Worm (Caenorhabditis elegans) whole organism, L1 larva: ENCODE results near the gene F15B10.3.
A peak's percentile ranks its signal among the peaks of the same experiment; 100 is the strongest.

Experiments used
- blmp-1 ChIP-seq: fragments of 150-350 bp; optimal IDR thresholded peaks from 2 replicates; lab custom pipeline; 2014; ENCODE audit warnings: missing biosample characterization, missing genetic modification characterization
- ceh-63 ChIP-seq: fragments of 200-800 bp; sonication (Bioruptor generic); optimal IDR thresholded peaks from 2 replicates; lab custom pipeline; 2018; ENCODE audit warnings: mild to moderate bottlenecking, missing genetic modification characterization, missing compliant biosample characterization
- ceh-82 ChIP-seq, 3 experiments: fragments of 150-350 bp in 1 of 3; sonication (generic microtip) in 2 of 3; optimal IDR thresholded peaks; 2 replicates each; lab custom pipeline; 2014 to 2017; ENCODE audit warnings: missing biosample characterization in 3 of 3, missing genetic modification characterization in 3 of 3
- dsc-1 ChIP-seq: sonication (generic microtip); optimal IDR thresholded peaks from 2 replicates; lab custom pipeline; 2016; ENCODE audit warnings: mild to moderate bottlenecking, missing genetic modification characterization, missing compliant biosample characterization
- efl-1 ChIP-seq, 4 experiments: fragments of 150-350 bp; optimal IDR thresholded peaks in 3 of 4; peaks in 1 of 4; 1 replicate in 1 of 4; 2 replicates in 3 of 4; lab custom pipeline; 2014; ENCODE audit warnings: missing biosample characterization in 2 of 4, missing genetic modification characterization in 2 of 4, missing genetic modification reagents in 2 of 4
- egl-13 ChIP-seq: sonication (generic microtip); optimal IDR thresholded peaks from 2 replicates; lab custom pipeline; 2016; ENCODE audit warnings: missing genotype, missing genetic modification reagents, missing genetic modification characterization, missing compliant biosample characterization
- egl-27 ChIP-seq, 2 experiments: fragments of 150-350 bp in 1 of 2; sonication (generic microtip); optimal IDR thresholded peaks; 3 replicates each; lab custom pipeline; 2017 to 2018; ENCODE audit warnings: missing biosample characterization in 2 of 2, missing genetic modification characterization in 2 of 2, missing genetic modification reagents in 2 of 2
- fkh-8 ChIP-seq: sonication (generic microtip); optimal IDR thresholded peaks from 2 replicates; lab custom pipeline; 2016; ENCODE audit warnings: mild to moderate bottlenecking, missing genetic modification characterization, missing compliant biosample characterization
- fos-1 ChIP-seq: fragments of 150-350 bp; optimal IDR thresholded peaks from 2 replicates; lab custom pipeline; 2014; ENCODE audit warnings: missing biosample characterization, missing genetic modification characterization
- hlh-17 ChIP-seq: fragments of 200-800 bp; sonication (Bioruptor generic); optimal IDR thresholded peaks from 2 replicates; lab custom pipeline; 2018; ENCODE audit warnings: missing genetic modification characterization, mild to moderate bottlenecking, missing compliant biosample characterization, moderate library complexity, borderline replicate concordance
- jun-1 ChIP-seq: fragments of 150-350 bp; optimal IDR thresholded peaks from 2 replicates; lab custom pipeline; 2014; ENCODE audit warnings: missing biosample characterization, missing genetic modification reagents, missing genetic modification characterization
- lin-13 ChIP-seq: fragments of 150-350 bp; optimal IDR thresholded peaks from 2 replicates; lab custom pipeline; 2014; ENCODE audit warnings: missing biosample characterization, missing genetic modification reagents, missing genetic modification characterization
- lin-14 ChIP-seq: fragments of 200-800 bp; sonication (Bioruptor generic); optimal IDR thresholded peaks from 2 replicates; lab custom pipeline; 2018; ENCODE audit warnings: mild to moderate bottlenecking, missing genetic modification characterization, moderate library complexity, missing compliant biosample characterization
- lin-35 ChIP-seq, 2 experiments: fragments of 150-350 bp; optimal IDR thresholded peaks; 2 replicates each; lab custom pipeline; 2014; ENCODE audit warnings: missing biosample characterization in 2 of 2, missing genetic modification characterization in 2 of 2, missing genetic modification reagents in 2 of 2
- lsy-2 ChIP-seq, 2 experiments: fragments of 150-350 bp; optimal IDR thresholded peaks; 2 replicates each; lab custom pipeline; 2014; ENCODE audit warnings: missing biosample characterization in 2 of 2, missing genetic modification characterization in 2 of 2
- mdl-1 ChIP-seq, 2 experiments: fragments of 150-350 bp; optimal IDR thresholded peaks; 2 replicates each; lab custom pipeline; 2014 to 2017; ENCODE audit warnings: missing biosample characterization in 2 of 2, missing genetic modification characterization in 2 of 2, inconsistent platforms in 1 of 2
- mef-2 ChIP-seq: fragments of 150-350 bp; optimal IDR thresholded peaks from 2 replicates; lab custom pipeline; 2014; ENCODE audit warnings: missing biosample characterization, missing genetic modification characterization
- mep-1 ChIP-seq: fragments of 150-350 bp; optimal IDR thresholded peaks from 2 replicates; lab custom pipeline; 2014; ENCODE audit warnings: missing biosample characterization, missing genetic modification characterization
- nhr-12 ChIP-seq: sonication (generic microtip); optimal IDR thresholded peaks from 2 replicates; lab custom pipeline; 2017; ENCODE audit warnings: missing biosample characterization, missing genetic modification characterization
- nhr-20 ChIP-seq: sonication (generic microtip); optimal IDR thresholded peaks from 2 replicates; lab custom pipeline; 2016; ENCODE audit warnings: mild to moderate bottlenecking, missing genetic modification characterization, missing compliant biosample characterization
- nhr-237 ChIP-seq: fragments of 150-350 bp; optimal IDR thresholded peaks from 2 replicates; lab custom pipeline; 2014; ENCODE audit warnings: missing biosample characterization, missing genetic modification characterization
- nhr-28 ChIP-seq: fragments of 150-350 bp; optimal IDR thresholded peaks from 2 replicates; lab custom pipeline; 2014; ENCODE audit warnings: missing biosample characterization, missing genetic modification characterization
- nhr-71 ChIP-seq: sonication (generic microtip); optimal IDR thresholded peaks from 2 replicates; lab custom pipeline; 2016; ENCODE audit warnings: mild to moderate bottlenecking, missing genetic modification characterization, moderate library complexity, missing compliant biosample characterization
- nhr-76 ChIP-seq: sonication (generic microtip); optimal IDR thresholded peaks from 2 replicates; lab custom pipeline; 2017; ENCODE audit warnings: missing biosample characterization, missing genetic modification characterization
- pag-3 ChIP-seq: sonication (generic microtip); optimal IDR thresholded peaks from 2 replicates; lab custom pipeline; 2017; ENCODE audit warnings: missing genetic modification characterization, mild to moderate bottlenecking, missing compliant biosample characterization, antibody characterized with exemption, borderline replicate concordance; ENCODE audit not compliant: insufficient read depth
- rnt-1 ChIP-seq: sonication (generic microtip); optimal IDR thresholded peaks from 2 replicates; lab custom pipeline; 2016; ENCODE audit warnings: mild to moderate bottlenecking, missing genetic modification characterization, moderate library complexity, missing compliant biosample characterization
- snpc-4 ChIP-seq: fragments of 150-350 bp; optimal IDR thresholded peaks from 2 replicates; lab custom pipeline; 2014; ENCODE audit warnings: missing biosample characterization, missing genetic modification characterization
- snu-23 ChIP-seq: sonication (generic microtip); optimal IDR thresholded peaks from 2 replicates; lab custom pipeline; 2016; ENCODE audit warnings: missing genetic modification characterization, missing compliant biosample characterization
- sox-4 ChIP-seq: sonication (generic microtip); optimal IDR thresholded peaks from 2 replicates; lab custom pipeline; 2016; ENCODE audit warnings: missing genetic modification characterization, missing compliant biosample characterization
- unc-98 ChIP-seq: fragments of 200-800 bp; sonication (Bioruptor generic); IDR thresholded peaks from 2 replicates; pipeline ENCODE4 v1.3.6; 2022; ENCODE audit warnings: missing genetic modification characterization, missing compliant biosample characterization
- ztf-4 ChIP-seq: fragments of 150-350 bp; optimal IDR thresholded peaks from 2 replicates; lab custom pipeline; 2014; ENCODE audit warnings: missing biosample characterization, missing genetic modification characterization

Gene F15B10.3

ce11 chrIV:6562039-6562438 is 40.4 kb upstream of the F15B10.3 start:
- TF ChIP-seq nhr-12 (tag; lab: Kevin White, UChicago) (no peak), unc-98 (GFP tag; lab: Robert Waterston, UW) (no peak), hlh-17 (GFP tag; lab: Kevin White, UChicago) (no peak), lsy-2 (tag; optimal IDR thresholded peaks at IDR 0.05; lab: Kevin White, UChicago) (no peak), nhr-20 (tag; lab: Kevin White, UChicago) (no peak)

- TF ChIP-seq pag-3 (tag; lab: Kevin White, UChicago) (no peak), snpc-4 (tag; lab: Kevin White, UChicago) (peak; percentile 13)
Measured at ce11 chrIV:6565605-6566004, 36.9 kb upstream of the F15B10.3 start.

- TF ChIP-seq egl-13: no peak
- TF ChIP-seq snpc-4 (tag; lab: Kevin White, UChicago): no peak
- no peak for TF ChIP-seq lin-14
- no peak for TF ChIP-seq nhr-71 (tag; lab: Kevin White, UChicago)
- TF ChIP-seq rnt-1 (tag; lab: Kevin White, UChicago): no peak
- no peak for TF ChIP-seq egl-27 (tag; optimal IDR thresholded peaks at IDR 0.05; lab: Kevin White, UChicago)
- TF ChIP-seq fos-1: no peak
- TF ChIP-seq, all 84 proteins: peak for 0
Measured at ce11 chrIV:6572238-6572637, 30.2 kb upstream of the F15B10.3 start, which contains the start of gene bicd-1. bicd-1 (minus strand) TSS chrIV:6572338.

- TF ChIP-seq snu-23 (GFP tag; lab: Kevin White, UChicago): peak; percentile 4
- TF ChIP-seq nhr-76 (tag; lab: Kevin White, UChicago): no peak
- TF ChIP-seq ceh-63: no peak
- no peak for TF ChIP-seq mef-2 (tag; lab: Kevin White, UChicago)
- TF ChIP-seq blmp-1 (tag; lab: Kevin White, UChicago): no peak
- no peak for TF ChIP-seq sox-4
- TF ChIP-seq ztf-4 (tag; lab: Kevin White, UChicago): no peak
- TF ChIP-seq nhr-28: no peak
- TF ChIP-seq jun-1 (tag; lab: Kevin White, UChicago): no peak
- TF ChIP-seq efl-1 (optimal IDR thresholded peaks at IDR 0.05; lab: Kevin White, UChicago): no peak
- peak in 1 of 2 experiments; percentile 84 for TF ChIP-seq efl-1 (GFP tag; optimal IDR thresholded peaks at IDR 0.05 in 1 of 2; lab: Kevin White, UChicago)
Measured at ce11 chrIV:6572655-6573054, 29.8 kb upstream of the F15B10.3 start.

ce11 chrIV:6574343-6574742 is 28.1 kb upstream of the F15B10.3 start:
- TF ChIP-seq lin-14 (no peak), nhr-237 (no peak), ceh-82 (tag; optimal IDR thresholded peaks at IDR 0.05; lab: Kevin White, UChicago) (peak in 1 of 3 experiments; percentile 20), dsc-1 (tag; lab: Kevin White, UChicago) (peak; percentile 9), efl-1 (optimal IDR thresholded peaks at IDR 0.05; lab: Kevin White, UChicago) (peak in 1 of 2 experiments; percentile 18), efl-1 (GFP tag; optimal IDR thresholded peaks at IDR 0.05 in 1 of 2; lab: Kevin White, UChicago) (no peak), lin-35 (GFP tag; optimal IDR thresholded peaks at IDR 0.05; lab: Kevin White, UChicago) (peak in 1 of 2 experiments; percentile 31), nhr-71 (tag; lab: Kevin White, UChicago) (peak; percentile 26)

- TF ChIP-seq mep-1 (tag; lab: Kevin White, UChicago): peak; percentile 40
- TF ChIP-seq jun-1 (tag; lab: Kevin White, UChicago): peak; percentile 14
- TF ChIP-seq lin-35 (GFP tag; optimal IDR thresholded peaks at IDR 0.05; lab: Kevin White, UChicago): peak in 1 of 2 experiments; percentile 47
- TF ChIP-seq lin-14: peak; percentile 13
- TF ChIP-seq fkh-8 (tag; lab: Kevin White, UChicago): no peak
- no peak for TF ChIP-seq lin-13
- TF ChIP-seq mdl-1 (tag; optimal IDR thresholded peaks at IDR 0.05; lab: Kevin White, UChicago): no peak
- TF ChIP-seq efl-1 (optimal IDR thresholded peaks at IDR 0.05; lab: Kevin White, UChicago): peak; percentile 12 to 27
- TF ChIP-seq efl-1 (GFP tag; optimal IDR thresholded peaks at IDR 0.05 in 1 of 2; lab: Kevin White, UChicago): no peak
- TF ChIP-seq, all 84 proteins: peak for 5
Measured at ce11 chrIV:6575959-6576727, 26.3 kb upstream of the F15B10.3 start.
